Fruit fly (Drosophila melanogaster): ENCODE results near the gene CG13884.

dm6 chr3L:385095-385494, 18.9 kb upstream of the CG13884 start:
- TF ChIP-seq OdsH (GFP tag; optimal IDR thresholded peaks at IDR 0.05) (peak; percentile 3), dl (GFP tag; optimal IDR thresholded peaks at IDR 0.05; ENCODE audit: insufficient read depth in 1 of 2, partially characterized antibody in 2 of 2) (no peak), Hr83 (GFP tag; optimal IDR thresholded peaks at IDR 0.05; ENCODE audit: poor library complexity, severe bottlenecking) (no peak), usp (GFP tag; optimal IDR thresholded peaks at IDR 0.05) (no peak), Dfd (GFP tag; optimal IDR thresholded peaks at IDR 0.05) (no peak), pan (optimal IDR thresholded peaks at IDR 0.05) (no peak), Mio (GFP tag; optimal IDR thresholded peaks at IDR 0.05) (no peak), Sp1 (GFP tag; optimal IDR thresholded peaks at IDR 0.05) (no peak), Myc (optimal IDR thresholded peaks at IDR 0.05) (no peak)

All from whole organism, wandering third instar larva.